Worm (Caenorhabditis elegans): ENCODE data around the gene ZK697.8.

Gene ZK697.8

DNA sequence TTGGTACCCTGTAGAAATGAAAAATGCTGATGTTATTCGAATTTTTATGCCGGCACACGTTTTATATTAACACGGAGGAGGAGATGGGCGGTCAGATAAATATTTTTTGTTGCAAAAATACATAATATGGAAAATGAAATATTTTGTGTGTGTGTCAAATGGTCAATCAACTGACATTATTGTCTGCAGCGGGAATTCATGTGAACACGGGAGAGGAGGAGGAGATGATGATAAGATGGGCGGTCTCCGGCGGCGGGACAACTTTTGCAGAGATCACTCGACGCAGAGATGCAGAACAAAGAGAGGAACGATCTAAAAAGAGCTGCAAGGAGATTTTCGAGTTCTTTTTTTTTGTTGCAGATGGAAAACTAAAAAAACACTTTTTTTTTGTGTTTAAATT is 22.8 kb upstream of the ZK697.8 start, which contains the start of gene dhs-13:
dhs-13 (minus strand) TSS at position 8 of the 400 bp plus-strand sequence.
- no peak for TF ChIP-seq ztf-29 (GFP tag; IDR thresholded peaks at IDR 0.05)
- no peak for TF ChIP-seq cog-1 (tag; optimal IDR thresholded peaks at IDR 0.05)
- no peak for TF ChIP-seq ztf-23 (GFP tag; IDR thresholded peaks at IDR 0.05)
- TF ChIP-seq flt-1 (GFP tag; IDR thresholded peaks at IDR 0.05) = no peak
- TF ChIP-seq T22C8.4 (GFP tag; IDR thresholded peaks at IDR 0.05) = no peak
- TF ChIP-seq med-1 (GFP tag; optimal IDR thresholded peaks at IDR 0.05; ENCODE audit: insufficient read depth) = no peak
- no peak for TF ChIP-seq tab-1 (GFP tag; IDR thresholded peaks at IDR 0.05)
- TF ChIP-seq klf-2 (GFP tag; conservative IDR thresholded peaks at IDR 0.05) = no peak
- no peak for TF ChIP-seq ref-1 (GFP tag; conservative IDR thresholded peaks at IDR 0.05)

DNA sequence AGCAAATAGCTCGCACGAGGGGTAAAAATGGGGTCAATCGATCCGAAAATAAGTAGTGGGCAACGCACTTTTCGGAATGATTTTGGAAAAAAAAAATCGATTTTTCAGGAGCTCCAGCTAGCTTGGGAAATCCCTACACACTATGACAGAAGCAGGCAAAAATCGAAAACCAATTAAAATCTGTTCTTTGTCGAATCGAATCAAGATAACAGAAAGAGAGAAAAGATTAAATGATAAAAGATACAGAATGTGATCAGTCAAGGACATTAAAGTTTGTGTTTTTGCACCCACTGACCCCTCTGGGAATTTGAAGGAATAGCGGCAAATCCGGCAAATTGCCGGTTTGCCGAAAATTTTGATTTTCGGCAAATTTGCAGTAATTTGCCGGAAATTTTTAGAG is 18.5 kb upstream of the ZK697.8 start:
- TF ChIP-seq T22C8.4 (GFP tag; IDR thresholded peaks at IDR 0.05) (no peak), flt-1 (GFP tag; IDR thresholded peaks at IDR 0.05) (no peak), tab-1 (GFP tag; IDR thresholded peaks at IDR 0.05) (no peak), ref-1 (GFP tag; conservative IDR thresholded peaks at IDR 0.05) (no peak), ztf-23 (GFP tag; IDR thresholded peaks at IDR 0.05) (no peak), ztf-29 (GFP tag; IDR thresholded peaks at IDR 0.05) (no peak)

DNA sequence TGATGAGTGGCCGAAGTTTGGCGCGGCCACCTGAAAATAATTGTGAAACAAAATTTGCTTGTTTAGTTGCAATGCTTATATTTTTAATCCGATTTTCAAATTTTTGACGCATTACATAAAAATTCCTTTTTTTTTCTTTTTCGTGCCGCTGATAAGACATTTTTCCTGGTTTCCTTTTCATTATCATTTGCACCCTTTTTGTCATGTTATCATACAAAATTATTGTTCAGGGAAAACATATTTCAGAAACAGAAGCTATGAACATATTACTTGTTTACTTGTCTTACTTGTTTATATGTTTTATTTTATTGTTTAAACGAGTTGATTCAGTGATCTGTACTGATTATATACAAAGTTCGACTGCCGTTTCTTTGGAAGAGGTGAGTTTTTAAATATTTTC is 11.7 kb upstream of the ZK697.8 start, which contains the start of gene clec-205:
clec-205 (plus strand) TSS at position 212 of the 400 bp plus-strand sequence.
- TF ChIP-seq med-1 (GFP tag; optimal IDR thresholded peaks at IDR 0.05; ENCODE audit: insufficient read depth) (no peak), T22C8.4 (GFP tag; IDR thresholded peaks at IDR 0.05) (no peak), klf-2 (GFP tag; conservative IDR thresholded peaks at IDR 0.05) (no peak), cog-1 (tag; optimal IDR thresholded peaks at IDR 0.05) (no peak), tab-1 (GFP tag; IDR thresholded peaks at IDR 0.05) (no peak), ref-1 (GFP tag; conservative IDR thresholded peaks at IDR 0.05) (no peak), flt-1 (GFP tag; IDR thresholded peaks at IDR 0.05) (no peak), ztf-29 (GFP tag; IDR thresholded peaks at IDR 0.05) (no peak), ztf-23 (GFP tag; IDR thresholded peaks at IDR 0.05) (no peak)

DNA sequence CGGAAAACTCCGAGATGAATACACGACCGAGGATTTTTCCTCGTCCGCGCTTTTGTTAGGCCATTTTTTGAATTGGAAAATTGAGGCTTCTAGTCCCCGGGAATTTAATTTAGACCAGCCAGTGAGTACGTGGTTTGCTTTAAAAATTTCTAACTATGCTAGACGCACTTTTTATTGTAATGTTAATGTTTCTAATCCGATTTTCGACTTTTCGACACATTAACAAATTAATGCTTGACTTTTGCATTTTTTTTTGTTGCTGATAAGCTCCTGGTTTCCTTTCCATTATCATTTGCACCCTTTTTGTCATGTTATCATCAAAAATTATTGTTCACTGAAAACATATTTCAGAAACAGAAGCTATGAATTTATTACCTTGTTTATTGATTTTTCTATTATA is 7.9 kb upstream of the ZK697.8 start, which contains the start of gene clec-204:
clec-204 (plus strand) TSS at position 301 of the 400 bp plus-strand sequence.
- TF ChIP-seq tab-1 (GFP tag; IDR thresholded peaks at IDR 0.05) = no peak
- no peak for TF ChIP-seq klf-2 (GFP tag; conservative IDR thresholded peaks at IDR 0.05)
- TF ChIP-seq med-1 (GFP tag; optimal IDR thresholded peaks at IDR 0.05; ENCODE audit: insufficient read depth) = no peak
- no peak for TF ChIP-seq flt-1 (GFP tag; IDR thresholded peaks at IDR 0.05)
- TF ChIP-seq ztf-23 (GFP tag; IDR thresholded peaks at IDR 0.05) = no peak
- no peak for TF ChIP-seq ztf-29 (GFP tag; IDR thresholded peaks at IDR 0.05)
- TF ChIP-seq cog-1 (tag; optimal IDR thresholded peaks at IDR 0.05) = no peak
- TF ChIP-seq T22C8.4 (GFP tag; IDR thresholded peaks at IDR 0.05) = no peak
- no peak for TF ChIP-seq ref-1 (GFP tag; conservative IDR thresholded peaks at IDR 0.05)

DNA sequence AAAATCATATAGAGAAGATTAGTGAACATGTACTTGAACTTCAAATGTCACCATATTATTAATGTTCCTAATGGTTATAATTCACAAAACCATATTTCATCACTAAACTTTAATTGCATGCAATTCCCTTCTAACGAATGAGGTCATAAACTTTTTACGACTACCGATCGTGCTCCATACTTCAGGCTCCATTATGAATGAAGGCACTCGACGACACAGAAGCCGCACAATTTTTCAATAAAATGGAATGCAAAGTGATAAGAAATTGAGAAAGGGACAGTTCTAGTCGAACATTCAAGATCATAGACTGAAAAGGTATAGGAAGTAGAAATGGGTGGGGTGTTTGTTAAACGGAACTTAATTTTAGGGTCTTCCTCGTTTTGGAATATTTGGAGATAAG is 7.1 kb upstream of the ZK697.8 start:
- no peak for TF ChIP-seq klf-2 (GFP tag; conservative IDR thresholded peaks at IDR 0.05)
- no peak for TF ChIP-seq flt-1 (GFP tag; IDR thresholded peaks at IDR 0.05)
- no peak for TF ChIP-seq tab-1 (GFP tag; IDR thresholded peaks at IDR 0.05)
- TF ChIP-seq ref-1 (GFP tag; conservative IDR thresholded peaks at IDR 0.05) = no peak
- no peak for TF ChIP-seq cog-1 (tag; optimal IDR thresholded peaks at IDR 0.05)
- no peak for TF ChIP-seq ztf-29 (GFP tag; IDR thresholded peaks at IDR 0.05)
- no peak for TF ChIP-seq med-1 (GFP tag; optimal IDR thresholded peaks at IDR 0.05; ENCODE audit: insufficient read depth)
- TF ChIP-seq T22C8.4 (GFP tag; IDR thresholded peaks at IDR 0.05) = no peak
- TF ChIP-seq ztf-23 (GFP tag; IDR thresholded peaks at IDR 0.05) = no peak

DNA sequence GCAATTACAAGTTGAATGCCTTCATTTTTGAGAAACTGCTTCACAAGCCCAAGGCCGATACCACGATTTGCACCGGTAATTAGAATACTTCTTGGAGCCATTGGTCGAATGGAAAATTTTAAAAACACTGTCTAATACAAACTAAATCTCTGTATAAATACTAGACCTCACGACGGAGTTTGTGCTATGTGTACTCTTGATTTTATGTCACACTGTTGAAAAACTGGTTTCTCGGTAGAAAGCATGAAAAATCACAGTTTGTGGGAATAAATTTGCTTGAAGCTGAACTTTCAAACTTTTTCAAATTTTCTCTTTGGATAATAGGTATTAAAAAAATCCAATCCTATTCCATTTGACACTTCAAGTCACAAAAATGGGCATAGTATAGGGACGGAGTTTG is 6.6 kb upstream of the ZK697.8 start, which contains the start of gene ZK697.14:
ZK697.14 (minus strand) TSS at position 101 of the 400 bp plus-strand sequence.
- no peak for TF ChIP-seq T22C8.4 (GFP tag; IDR thresholded peaks at IDR 0.05)
- no peak for TF ChIP-seq ztf-23 (GFP tag; IDR thresholded peaks at IDR 0.05)
- TF ChIP-seq med-1 (GFP tag; optimal IDR thresholded peaks at IDR 0.05; ENCODE audit: insufficient read depth) = no peak
- TF ChIP-seq flt-1 (GFP tag; IDR thresholded peaks at IDR 0.05) = no peak
- TF ChIP-seq cog-1 (tag; optimal IDR thresholded peaks at IDR 0.05) = no peak
- no peak for TF ChIP-seq klf-2 (GFP tag; conservative IDR thresholded peaks at IDR 0.05)
- no peak for TF ChIP-seq ref-1 (GFP tag; conservative IDR thresholded peaks at IDR 0.05)
- TF ChIP-seq ztf-29 (GFP tag; IDR thresholded peaks at IDR 0.05) = no peak

DNA sequence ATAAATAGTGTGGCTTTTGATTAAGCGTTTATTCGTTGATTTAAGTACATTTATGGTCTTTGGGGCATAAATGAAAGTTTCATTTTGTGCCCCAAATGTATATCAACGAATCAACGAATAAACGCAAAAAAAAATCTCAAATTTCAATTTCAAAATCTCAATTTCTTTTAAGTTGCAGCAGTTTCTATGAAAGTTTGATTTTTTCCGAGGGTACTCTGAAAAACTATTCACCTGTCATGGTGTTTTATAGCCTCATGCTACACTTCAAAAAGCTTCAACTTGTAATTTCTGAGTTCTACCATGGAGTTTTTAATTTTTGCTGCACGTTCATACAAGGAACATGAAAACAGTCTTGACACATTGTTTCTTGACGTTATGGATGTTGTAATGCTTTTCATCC is 3.5 kb upstream of the ZK697.8 start, which contains the start of gene ZK697.1:
ZK697.1 (plus strand) TSS at position 301 of the 400 bp plus-strand sequence.
- no peak for TF ChIP-seq klf-2 (GFP tag; conservative IDR thresholded peaks at IDR 0.05)
- TF ChIP-seq ztf-29 (GFP tag; IDR thresholded peaks at IDR 0.05) = no peak
- no peak for TF ChIP-seq med-1 (GFP tag; optimal IDR thresholded peaks at IDR 0.05; ENCODE audit: insufficient read depth)
- no peak for TF ChIP-seq ref-1 (GFP tag; conservative IDR thresholded peaks at IDR 0.05)
- no peak for TF ChIP-seq tab-1 (GFP tag; IDR thresholded peaks at IDR 0.05)
- TF ChIP-seq cog-1 (tag; optimal IDR thresholded peaks at IDR 0.05) = no peak
- TF ChIP-seq flt-1 (GFP tag; IDR thresholded peaks at IDR 0.05) = no peak
- no peak for TF ChIP-seq T22C8.4 (GFP tag; IDR thresholded peaks at IDR 0.05)
- TF ChIP-seq ztf-23 (GFP tag; IDR thresholded peaks at IDR 0.05) = no peak

DNA sequence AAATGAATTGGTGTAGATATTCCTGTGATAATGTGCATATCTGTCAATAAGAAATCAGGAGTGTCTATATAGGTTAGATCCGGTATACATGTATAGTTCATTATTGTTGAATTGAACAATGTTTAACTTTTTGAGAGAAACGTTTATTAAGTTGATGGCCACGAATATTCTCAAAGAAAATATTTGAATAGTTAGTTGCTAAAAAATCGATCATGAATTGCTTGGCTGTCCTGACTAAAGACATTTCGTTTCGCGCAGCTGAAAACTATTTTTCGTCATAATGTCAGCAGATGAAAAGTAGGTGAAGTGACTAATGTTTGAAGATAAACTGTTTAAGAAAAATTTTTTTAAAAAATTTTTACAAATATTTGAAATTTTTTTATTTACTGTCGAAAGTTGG is 2.5 kb upstream of the ZK697.8 start, which contains the start of gene srh-199:
srh-199 (minus strand) TSS at position 101 of the 400 bp plus-strand sequence.
- no peak for TF ChIP-seq ref-1 (GFP tag; conservative IDR thresholded peaks at IDR 0.05)
- TF ChIP-seq flt-1 (GFP tag; IDR thresholded peaks at IDR 0.05) = no peak
- no peak for TF ChIP-seq tab-1 (GFP tag; IDR thresholded peaks at IDR 0.05)
- TF ChIP-seq ztf-29 (GFP tag; IDR thresholded peaks at IDR 0.05) = no peak

DNA sequence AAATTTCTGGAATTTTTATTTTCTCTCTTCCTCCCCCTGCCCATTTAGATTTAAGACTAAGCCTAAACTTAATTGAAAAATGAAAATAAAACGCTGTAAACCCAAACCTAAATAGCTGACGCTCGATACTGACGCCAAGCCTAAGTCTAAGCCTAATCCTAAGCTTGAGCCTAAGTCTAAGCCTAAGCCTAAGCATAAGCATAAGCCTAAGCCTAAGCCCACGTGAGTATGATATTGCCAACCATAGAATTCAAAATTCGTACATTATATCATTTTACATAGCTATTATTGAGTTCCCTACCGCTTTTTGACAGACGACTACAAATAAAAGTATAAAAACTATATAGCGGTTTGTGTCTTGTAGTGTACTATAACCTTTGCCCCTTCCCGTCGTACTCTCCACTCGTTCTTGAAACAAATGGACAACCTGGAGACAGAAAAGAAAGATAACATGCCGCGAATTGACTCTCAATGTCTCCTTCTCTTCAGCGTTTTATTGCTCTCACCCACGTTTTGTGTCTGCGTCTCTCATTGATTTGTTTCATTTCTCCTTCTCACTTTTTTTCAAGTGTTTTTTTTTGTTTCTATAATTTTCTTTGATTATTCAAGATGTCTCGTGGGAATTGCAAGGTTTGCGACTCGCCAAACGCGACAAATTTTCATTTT is 5.6 kb downstream of the ZK697.8 start, which contains the start of gene nhr-256:
nhr-256 (plus strand) TSS at position 567 of the 666 bp plus-strand sequence.
- TF ChIP-seq ztf-29 (GFP tag; IDR thresholded peaks at IDR 0.05) = peak; percentile 76; the same call in 1 of the 2 replicates
- peak; percentile 49 for TF ChIP-seq cog-1 (tag; optimal IDR thresholded peaks at IDR 0.05)
- no peak for TF ChIP-seq ref-1 (GFP tag; conservative IDR thresholded peaks at IDR 0.05)

DNA sequence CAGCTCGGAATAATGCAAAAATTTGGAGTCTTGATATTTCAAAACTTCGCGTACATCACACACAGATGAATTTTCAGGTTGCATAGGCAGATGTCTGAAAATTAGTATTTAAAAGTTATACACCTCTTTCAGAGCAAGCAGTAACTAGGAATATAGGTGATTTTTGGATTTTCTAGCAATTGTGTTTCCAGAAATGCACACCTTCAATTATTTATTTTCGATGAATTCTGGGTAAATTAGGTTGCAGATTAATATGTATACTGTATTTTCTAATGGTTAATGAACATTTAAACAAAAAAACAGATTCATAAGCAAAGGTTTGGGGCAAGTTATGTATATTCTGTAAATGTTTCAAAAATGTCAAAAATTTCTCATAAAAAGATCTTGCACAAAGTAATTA is 7.9 kb downstream of the ZK697.8 start, which contains the start of gene srab-25:
srab-25 (minus strand) TSS at position 101 of the 400 bp plus-strand sequence.
- TF ChIP-seq med-1 (GFP tag; optimal IDR thresholded peaks at IDR 0.05; ENCODE audit: insufficient read depth) (no peak), tab-1 (GFP tag; IDR thresholded peaks at IDR 0.05) (no peak)
